Worm (Caenorhabditis elegans) whole organism, young adult: ENCODE measurements around the gene sto-6.
"Not testable (repeated sequence)": the region's sequence is repeated elsewhere in the genome, so short reads cannot be mapped to it uniquely, and the experiment has no call there.

Experiments used
- B0035.1 ChIP-seq: sonication (generic microtip); optimal IDR thresholded peaks from 2 replicates; lab custom pipeline; 2016; ENCODE audit warnings: missing genetic modification characterization, mild to moderate bottlenecking, missing compliant biosample characterization, missing genotype, missing genetic modification reagents
- B0261.1 ChIP-seq: sonication (generic microtip); optimal IDR thresholded peaks from 2 replicates; lab custom pipeline; 2016; ENCODE audit warnings: mild to moderate bottlenecking, missing genetic modification characterization, moderate library complexity, missing compliant biosample characterization
- B0336.3 ChIP-seq: fragments of 200-800 bp; sonication (Bioruptor generic); IDR thresholded peaks from 2 replicates; pipeline ENCODE4 v1.3.6; 2022; ENCODE audit warnings: missing genetic modification characterization, missing compliant biosample characterization
- F10E7.11 ChIP-seq: sonication (generic microtip); optimal IDR thresholded peaks from 2 replicates; lab custom pipeline; 2017; ENCODE audit warnings: mild to moderate bottlenecking, missing genetic modification characterization, moderate library complexity, missing compliant biosample characterization
- F52B5.7 ChIP-seq: sonication (generic microtip); optimal IDR thresholded peaks from 2 replicates; lab custom pipeline; 2016; ENCODE audit warnings: mild to moderate bottlenecking, missing genetic modification characterization, missing compliant biosample characterization
- F57A8.1 ChIP-seq: fragments of 200-800 bp; sonication (Bioruptor generic); optimal IDR thresholded peaks from 2 replicates; lab custom pipeline; 2018; ENCODE audit warnings: mild to moderate bottlenecking, missing genetic modification characterization, moderate library complexity, missing compliant biosample characterization
- K11D2.4 ChIP-seq: fragments of 200-800 bp; sonication (Bioruptor generic); IDR thresholded peaks from 2 replicates; pipeline ENCODE4 v1.3.6; 2022; ENCODE audit warnings: missing genetic modification reagents, missing genetic modification characterization, missing compliant biosample characterization
- K12H6.12 ChIP-seq: fragments of 200-800 bp; sonication (Bioruptor generic); optimal IDR thresholded peaks from 2 replicates; lab custom pipeline; 2018; ENCODE audit warnings: mild to moderate bottlenecking, missing genetic modification characterization, missing compliant biosample characterization
- T07F8.4 ChIP-seq: sonication (generic microtip); optimal IDR thresholded peaks from 2 replicates; lab custom pipeline; 2016; ENCODE audit warnings: mild to moderate bottlenecking, missing genetic modification characterization, moderate library complexity, missing compliant biosample characterization
- akir-1 ChIP-seq: fragments of 200-800 bp; sonication (Bioruptor generic); optimal IDR thresholded peaks from 2 replicates; lab custom pipeline; 2018; ENCODE audit warnings: mild to moderate bottlenecking, missing genetic modification characterization, moderate library complexity, missing compliant biosample characterization
- ama-1 ChIP-seq, 3 experiments: fragments of 150-350 bp in 1 of 3; sonication (generic microtip) in 2 of 3; optimal IDR thresholded peaks; 2 replicates each; lab custom pipeline; 2014 to 2018; ENCODE audit warnings: missing biosample characterization in 2 of 3, missing genetic modification characterization in 2 of 3, missing genetic modification reagents in 2 of 3
- atf-7 ChIP-seq: sonication (generic microtip); optimal IDR thresholded peaks from 2 replicates; lab custom pipeline; 2017; ENCODE audit warnings: mild to moderate bottlenecking, missing genetic modification characterization, missing compliant biosample characterization
- athp-1 ChIP-seq: sonication (generic microtip); optimal IDR thresholded peaks from 2 replicates; lab custom pipeline; 2017; ENCODE audit warnings: mild to moderate bottlenecking, missing genetic modification characterization, missing compliant biosample characterization
- attf-5 ChIP-seq: fragments of 200-800 bp; sonication (Bioruptor generic); optimal IDR thresholded peaks from 2 replicates; lab custom pipeline; 2018; ENCODE audit warnings: mild to moderate bottlenecking, missing genetic modification characterization, missing compliant biosample characterization
- bed-1 ChIP-seq: fragments of 200-800 bp; sonication (Bioruptor generic); IDR thresholded peaks from 2 replicates; pipeline ENCODE4 v1.3.6; 2022; ENCODE audit warnings: missing genetic modification reagents, missing genetic modification characterization, missing compliant biosample characterization
- cebp-1 ChIP-seq, 2 experiments: fragments of 200-800 bp in 1 of 2; sonication (Bioruptor generic) in 1 of 2; sonication (generic microtip) in 1 of 2; IDR thresholded peaks in 1 of 2; optimal IDR thresholded peaks in 1 of 2; 2 replicates each; pipeline versions ENCODE4 v1.3.6 to Lab custom; 2017 to 2022; ENCODE audit warnings: missing compliant biosample characterization in 2 of 2, missing genetic modification characterization in 2 of 2, mild to moderate bottlenecking in 1 of 2, missing genetic modification reagents in 1 of 2, moderate library complexity in 1 of 2
- ceh-27 ChIP-seq: fragments of 200-800 bp; sonication (Bioruptor generic); optimal IDR thresholded peaks from 2 replicates; lab custom pipeline; 2018; ENCODE audit warnings: mild to moderate bottlenecking, missing genetic modification characterization, moderate library complexity, missing compliant biosample characterization
- ceh-58 ChIP-seq: fragments of 200-800 bp; sonication (Bioruptor generic); IDR thresholded peaks from 2 replicates; pipeline ENCODE4 v1.3.6; 2022; ENCODE audit warnings: missing genetic modification characterization, missing compliant biosample characterization
- ceh-91 ChIP-seq: fragments of 200-800 bp; sonication (Bioruptor generic); IDR thresholded peaks from 2 replicates; pipeline ENCODE4 v1.3.6; 2022; ENCODE audit warnings: missing genetic modification reagents, missing genetic modification characterization, missing compliant biosample characterization
- chd-7 ChIP-seq: sonication (generic microtip); optimal IDR thresholded peaks from 2 replicates; lab custom pipeline; 2016; ENCODE audit warnings: mild to moderate bottlenecking, missing genetic modification characterization, moderate library complexity, missing compliant biosample characterization
- dox-1 ChIP-seq: fragments of 200-800 bp; sonication (Bioruptor generic); IDR thresholded peaks from 2 replicates; pipeline ENCODE4 v1.3.6; 2022; ENCODE audit warnings: missing genetic modification reagents, missing genetic modification characterization, missing compliant biosample characterization
- dpl-1 ChIP-seq: fragments of 150-350 bp; optimal IDR thresholded peaks from 2 replicates; lab custom pipeline; 2014; ENCODE audit warnings: missing biosample characterization, missing genetic modification reagents, missing genetic modification characterization
- egl-44 ChIP-seq: fragments of 200-800 bp; sonication (Bioruptor generic); IDR thresholded peaks from 2 replicates; pipeline ENCODE4 v1.3.6; 2022; ENCODE audit warnings: missing genetic modification reagents, missing genetic modification characterization, missing compliant biosample characterization
- egrh-3 ChIP-seq: fragments of 200-800 bp; sonication (Bioruptor generic); IDR thresholded peaks from 2 replicates; pipeline ENCODE4 v1.3.6; 2022; ENCODE audit warnings: missing genetic modification reagents, missing genetic modification characterization, missing compliant biosample characterization
- fkh-3 ChIP-seq: sonication (generic microtip); optimal IDR thresholded peaks from 2 replicates; lab custom pipeline; 2016; ENCODE audit warnings: mild to moderate bottlenecking, missing genetic modification characterization, missing compliant biosample characterization
- gei-17 ChIP-seq: fragments of 200-800 bp; sonication (Bioruptor generic); optimal IDR thresholded peaks from 2 replicates; lab custom pipeline; 2018; ENCODE audit warnings: mild to moderate bottlenecking, missing genetic modification characterization, missing compliant biosample characterization
- hmg-1.2 ChIP-seq: fragments of 200-800 bp; sonication (Bioruptor generic); IDR thresholded peaks from 2 replicates; pipeline ENCODE4 v1.3.6; 2022; ENCODE audit warnings: missing genetic modification reagents, missing genetic modification characterization, missing compliant biosample characterization
- let-607 ChIP-seq, 2 experiments: fragments of 200-800 bp in 1 of 2; sonication (Bioruptor generic) in 1 of 2; sonication (generic microtip) in 1 of 2; optimal IDR thresholded peaks; 2 replicates each; lab custom pipeline; 2016 to 2018; ENCODE audit warnings: mild to moderate bottlenecking in 2 of 2, missing compliant biosample characterization in 2 of 2, missing genetic modification characterization in 2 of 2, moderate library complexity in 2 of 2, missing genotype in 1 of 2
- lin-40 ChIP-seq: sonication (generic microtip); optimal IDR thresholded peaks from 2 replicates; lab custom pipeline; 2016; ENCODE audit warnings: missing genetic modification characterization, mild to moderate bottlenecking, missing compliant biosample characterization, missing genotype, missing genetic modification reagents
- lir-1 ChIP-seq: fragments of 200-800 bp; sonication (Bioruptor generic); conservative IDR thresholded peaks from 2 replicates; pipeline ENCODE4 v1.3.6; 2022; ENCODE audit warnings: missing genetic modification reagents, missing genetic modification characterization, missing compliant biosample characterization
- mcd-1 ChIP-seq: fragments of 200-800 bp; sonication (Bioruptor generic); IDR thresholded peaks from 2 replicates; pipeline ENCODE4 v1.3.6; 2022; ENCODE audit warnings: missing genetic modification reagents, missing genetic modification characterization, missing compliant biosample characterization
- nhr-179 ChIP-seq: sonication (generic microtip); optimal IDR thresholded peaks from 2 replicates; lab custom pipeline; 2016; ENCODE audit warnings: mild to moderate bottlenecking, missing genetic modification characterization, missing compliant biosample characterization
- repo-1 ChIP-seq: sonication (generic microtip); optimal IDR thresholded peaks from 2 replicates; lab custom pipeline; 2017; ENCODE audit warnings: mild to moderate bottlenecking, missing genetic modification characterization, missing compliant biosample characterization
- snpc-1.1 ChIP-seq: sonication (generic microtip); optimal IDR thresholded peaks from 2 replicates; lab custom pipeline; 2017; ENCODE audit warnings: missing genetic modification characterization, mild to moderate bottlenecking, missing compliant biosample characterization, antibody characterized with exemption, moderate library complexity, missing genotype, missing genetic modification reagents; ENCODE audit not compliant: insufficient read depth
- snpc-3.4 ChIP-seq: sonication (generic microtip); optimal IDR thresholded peaks from 2 replicates; lab custom pipeline; 2017; ENCODE audit warnings: missing genetic modification characterization, mild to moderate bottlenecking, missing compliant biosample characterization, antibody characterized with exemption, moderate library complexity, missing genotype, missing genetic modification reagents
- snpc-4 ChIP-seq, 5 experiments: fragments of 150-350 bp in 1 of 5; sonication (generic microtip) in 4 of 5; optimal IDR thresholded peaks; 2 replicates each; lab custom pipeline; 2014 to 2018; ENCODE audit warnings: missing genetic modification characterization in 5 of 5, missing biosample characterization in 3 of 5, antibody characterized with exemption in 2 of 5, mild to moderate bottlenecking in 2 of 5, missing compliant biosample characterization in 2 of 5, missing genotype in 2 of 5, moderate library complexity in 2 of 5, missing genetic modification reagents in 1 of 5
- somi-1 ChIP-seq: fragments of 200-800 bp; sonication (Bioruptor generic); optimal IDR thresholded peaks from 2 replicates; lab custom pipeline; 2018; ENCODE audit warnings: mild to moderate bottlenecking, missing genetic modification characterization, missing compliant biosample characterization
- tbp1 ChIP-seq: fragments of 200-800 bp; sonication (Bioruptor generic); optimal IDR thresholded peaks from 2 replicates; lab custom pipeline; 2018; ENCODE audit warnings: mild to moderate bottlenecking, missing genetic modification characterization, missing compliant biosample characterization
- tbx-9 ChIP-seq: sonication (generic microtip); optimal IDR thresholded peaks from 2 replicates; lab custom pipeline; 2016; ENCODE audit warnings: borderline replicate concordance, missing genetic modification characterization, inconsistent platforms, missing compliant biosample characterization
- tlf-1 ChIP-seq: fragments of 200-800 bp; sonication (Bioruptor generic); optimal IDR thresholded peaks from 2 replicates; lab custom pipeline; 2018; ENCODE audit warnings: mild to moderate bottlenecking, missing genetic modification characterization, missing compliant biosample characterization
- zfh-2 ChIP-seq: fragments of 200-800 bp; sonication (Bioruptor generic); conservative IDR thresholded peaks from 2 replicates; pipeline ENCODE4 v1.3.6; 2022; ENCODE audit warnings: missing genetic modification reagents, missing genetic modification characterization, missing compliant biosample characterization
- zim-3 ChIP-seq: sonication (generic microtip); optimal IDR thresholded peaks from 2 replicates; lab custom pipeline; 2017; ENCODE audit warnings: mild to moderate bottlenecking, missing genetic modification characterization, moderate library complexity, missing compliant biosample characterization
- ztf-18 ChIP-seq: sonication (generic microtip); optimal IDR thresholded peaks from 2 replicates; lab custom pipeline; 2016; ENCODE audit warnings: missing genotype, mild to moderate bottlenecking, missing genetic modification characterization, missing compliant biosample characterization
- ztf-26 ChIP-seq: sonication (generic microtip); optimal IDR thresholded peaks from 2 replicates; lab custom pipeline; 2017; ENCODE audit warnings: missing genetic modification characterization, missing compliant biosample characterization
- ztf-3 ChIP-seq: fragments of 200-800 bp; sonication (Bioruptor generic); optimal IDR thresholded peaks from 2 replicates; lab custom pipeline; 2018; ENCODE audit warnings: mild to moderate bottlenecking, missing genetic modification characterization, missing compliant biosample characterization

sto-6 gene

DNA sequence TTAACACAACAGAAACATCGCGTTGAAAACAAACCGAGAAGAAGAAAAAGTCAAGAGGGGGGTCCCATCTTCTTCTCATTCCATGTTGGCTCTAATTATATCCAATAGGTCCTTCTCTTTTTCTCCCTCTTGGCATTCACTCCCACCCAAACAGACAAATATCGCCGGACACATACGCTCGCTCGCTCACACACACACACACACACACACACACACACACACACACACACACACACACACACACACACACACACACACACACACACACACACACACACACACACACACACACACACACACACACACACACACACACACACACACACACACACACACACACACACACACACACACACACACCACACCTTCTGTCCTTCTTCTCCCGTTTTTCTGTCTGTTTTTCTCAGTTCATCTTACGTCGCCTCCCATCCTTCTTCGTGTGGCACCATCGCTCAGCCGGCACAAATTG lies 11.6 kb downstream of the sto-6 start, which contains the start of gene sto-4:
sto-4 (plus strand) TSS at position 360 of the 469 bp plus-strand sequence.
- TF ChIP-seq attf-5 (GFP tag; lab: Kevin White, UChicago) (peak; percentile 67), atf-7 (tag; lab: Kevin White, UChicago) (peak; percentile 54), ztf-18 (tag; lab: Kevin White, UChicago) (peak; percentile 24), hmg-1.2 (GFP tag; lab: Robert Waterston, UW) (peak; percentile 71), lin-40 (tag; lab: Kevin White, UChicago) (peak; percentile 77), repo-1 (tag; lab: Kevin White, UChicago) (peak; percentile 64), gei-17 (GFP tag; lab: Kevin White, UChicago) (peak; percentile 56), let-607 (tag; optimal IDR thresholded peaks at IDR 0.05; lab: Kevin White, UChicago) (peak in 1 of 2 experiments; percentile 61), F52B5.7 (tag; lab: Kevin White, UChicago) (peak; percentile 60), dox-1 (GFP tag; lab: Robert Waterston, UW) (peak; percentile 85; the same call in 1 of the 2 replicates), ceh-27 (GFP tag; lab: Kevin White, UChicago) (peak; percentile 96), tlf-1 (peak; percentile 57), K12H6.12 (tag; lab: Kevin White, UChicago) (peak; percentile 98), fkh-3 (tag; lab: Kevin White, UChicago) (peak; percentile 34), tbp1 (GFP tag; lab: Kevin White, UChicago) (peak; percentile 64), egl-44 (GFP tag; lab: Robert Waterston, UW) (0 out of 2 replicates have a peak, but pooled peaks have one; percentile 50), lir-1 (peak; percentile 97), mcd-1 (GFP tag; lab: Robert Waterston, UW) (peak; percentile 37; the same call in 1 of the 2 replicates), B0261.1 (tag; lab: Kevin White, UChicago) (peak; percentile 29), chd-7 (tag; lab: Kevin White, UChicago) (peak; percentile 96), egrh-3 (GFP tag; lab: Robert Waterston, UW) (peak; percentile 89), athp-1 (tag; lab: Kevin White, UChicago) (peak; percentile 63), snpc-4 (tag; optimal IDR thresholded peaks at IDR 0.05; lab: Kevin White, UChicago) (peak in 2 of 4 experiments; percentile 19 to 36), akir-1 (GFP tag; lab: Kevin White, UChicago) (peak; percentile 56), ztf-26 (peak; percentile 91), somi-1 (GFP tag; lab: Kevin White, UChicago) (peak; percentile 90), cebp-1 (tag; optimal IDR thresholded peaks at IDR 0.05; lab: Kevin White, UChicago) (peak; percentile 86), B0035.1 (tag; lab: Kevin White, UChicago) (peak; percentile 20), ztf-3 (GFP tag; lab: Kevin White, UChicago) (peak; percentile 100), zfh-2 (GFP tag; lab: Robert Waterston, UW) (peak; percentile 84), B0336.3 (GFP tag; lab: Robert Waterston, UW) (peak; percentile 74), F10E7.11 (peak; percentile 64), K11D2.4 (GFP tag; lab: Robert Waterston, UW) (peak; percentile 53; the same call in 1 of the 2 replicates)
- TF ChIP-seq snpc-4 (GFP tag; optimal IDR thresholded peaks at IDR 0.05; lab: Kevin White, UChicago); cebp-1 (GFP tag; IDR thresholded peaks at IDR 0.05; lab: Robert Waterston, UW): not testable (repeated sequence)

DNA sequence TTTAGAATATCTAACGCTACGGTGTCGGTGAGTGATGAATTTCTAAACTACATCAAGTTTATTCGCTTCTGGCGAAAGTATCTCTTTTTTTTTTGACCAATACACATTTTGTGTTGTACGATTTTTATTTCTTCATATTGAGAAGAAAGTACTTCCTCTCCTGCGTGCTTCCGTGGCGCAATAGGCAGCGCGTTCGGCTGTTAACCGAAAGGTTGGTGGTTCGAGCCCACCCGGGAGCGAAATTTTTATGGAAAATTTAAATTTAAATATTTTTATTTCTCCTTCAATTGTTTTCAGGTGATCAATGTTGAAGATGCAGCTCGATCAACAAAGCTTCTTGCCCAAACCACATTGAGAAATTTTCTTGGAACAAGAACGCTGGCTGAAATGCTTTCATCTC lies 13.3 kb downstream of the sto-6 start:
- no peak for TF ChIP-seq dpl-1 (GFP tag; lab: Kevin White, UChicago)
- TF ChIP-seq F57A8.1 (GFP tag; lab: Kevin White, UChicago) = no peak
- TF ChIP-seq ama-1 (optimal IDR thresholded peaks at IDR 0.05; lab: Kevin White, UChicago) = no peak
- peak; percentile 14 to 57 for TF ChIP-seq ama-1 (GFP tag; optimal IDR thresholded peaks at IDR 0.05; lab: Kevin White, UChicago)
- peak in 1 of 2 experiments; percentile 17 for TF ChIP-seq let-607 (tag; optimal IDR thresholded peaks at IDR 0.05; lab: Kevin White, UChicago)
- TF ChIP-seq ztf-26 = no peak
- peak; percentile 48 for TF ChIP-seq nhr-179 (tag; lab: Kevin White, UChicago)
- TF ChIP-seq tbx-9 (tag; lab: Kevin White, UChicago) = no peak
- peak; percentile 39 for TF ChIP-seq zim-3
- peak; percentile 8 for TF ChIP-seq snpc-3.4 (tag; lab: Kevin White, UChicago)
- no peak for TF ChIP-seq T07F8.4
- no peak for TF ChIP-seq snpc-1.1 (tag; lab: Kevin White, UChicago)
- TF ChIP-seq bed-1 (GFP tag; lab: Robert Waterston, UW) = no peak
- TF ChIP-seq ceh-58 (GFP tag; lab: Robert Waterston, UW) = no peak
- no peak for TF ChIP-seq B0336.3 (GFP tag; lab: Robert Waterston, UW)
- TF ChIP-seq ceh-91 (GFP tag; lab: Robert Waterston, UW) = no peak
- TF ChIP-seq egl-44 (GFP tag; lab: Robert Waterston, UW) = no peak
